Worm (Caenorhabditis elegans) whole organism, young adult: Measurements from ENCODE around the gene ptp-8.

Source experiments
- B0019.2 ChIP-seq: fragments of 200-800 bp; sonication (Bioruptor generic); conservative IDR thresholded peaks from 2 replicates; pipeline ENCODE4 v1.3.6; 2022; ENCODE audit warnings: missing genetic modification reagents, missing genetic modification characterization, missing compliant biosample characterization
- B0261.1 ChIP-seq: sonication (generic microtip); optimal IDR thresholded peaks from 2 replicates; lab custom pipeline; 2016; ENCODE audit warnings: mild to moderate bottlenecking, missing genetic modification characterization, moderate library complexity, missing compliant biosample characterization
- C17E4.6 ChIP-seq: fragments of 200-800 bp; sonication (Bioruptor generic); IDR thresholded peaks from 2 replicates; pipeline ENCODE4 v1.3.6; 2022; ENCODE audit warnings: missing genetic modification reagents, missing genetic modification characterization, missing compliant biosample characterization
- D2030.7 ChIP-seq: fragments of 200-800 bp; sonication (Bioruptor generic); IDR thresholded peaks from 2 replicates; pipeline ENCODE4 v1.3.6; 2022; ENCODE audit warnings: missing genetic modification reagents, missing genetic modification characterization, missing compliant biosample characterization
- F10E7.11 ChIP-seq: sonication (generic microtip); optimal IDR thresholded peaks from 2 replicates; lab custom pipeline; 2017; ENCODE audit warnings: mild to moderate bottlenecking, missing genetic modification characterization, moderate library complexity, missing compliant biosample characterization
- F23B12.7 ChIP-seq: sonication (generic microtip); optimal IDR thresholded peaks from 2 replicates; lab custom pipeline; 2017; ENCODE audit warnings: missing genetic modification characterization, mild to moderate bottlenecking, missing compliant biosample characterization, antibody characterized with exemption, moderate library complexity; ENCODE audit not compliant: insufficient read depth
- F57A8.1 ChIP-seq: fragments of 200-800 bp; sonication (Bioruptor generic); optimal IDR thresholded peaks from 2 replicates; lab custom pipeline; 2018; ENCODE audit warnings: mild to moderate bottlenecking, missing genetic modification characterization, moderate library complexity, missing compliant biosample characterization
- F57C9.4 ChIP-seq: sonication (generic microtip); optimal IDR thresholded peaks from 2 replicates; lab custom pipeline; 2017; ENCODE audit warnings: mild to moderate bottlenecking, missing genetic modification characterization, missing compliant biosample characterization
- T07F8.4 ChIP-seq: sonication (generic microtip); optimal IDR thresholded peaks from 2 replicates; lab custom pipeline; 2016; ENCODE audit warnings: mild to moderate bottlenecking, missing genetic modification characterization, moderate library complexity, missing compliant biosample characterization
- T26A5.8 ChIP-seq: sonication (generic microtip); optimal IDR thresholded peaks from 2 replicates; lab custom pipeline; 2016; ENCODE audit warnings: missing genetic modification characterization, missing compliant biosample characterization
- Y53G8AR.9 ChIP-seq: fragments of 200-800 bp; sonication (Bioruptor generic); conservative IDR thresholded peaks from 2 replicates; pipeline ENCODE4 v1.3.6; 2022; ENCODE audit warnings: missing genetic modification reagents, missing genetic modification characterization, missing compliant biosample characterization
- Y95B8A.8 ChIP-seq: fragments of 200-800 bp; sonication (Bioruptor generic); IDR thresholded peaks from 2 replicates; pipeline ENCODE4 v1.3.6; 2022; ENCODE audit warnings: missing genetic modification reagents, missing genetic modification characterization, missing compliant biosample characterization
- ZK185.1 ChIP-seq: sonication (generic microtip); optimal IDR thresholded peaks from 2 replicates; lab custom pipeline; 2016; ENCODE audit warnings: mild to moderate bottlenecking, missing genetic modification characterization, missing compliant biosample characterization; ENCODE audit not compliant: poor library complexity, severe bottlenecking
- akir-1 ChIP-seq: fragments of 200-800 bp; sonication (Bioruptor generic); optimal IDR thresholded peaks from 2 replicates; lab custom pipeline; 2018; ENCODE audit warnings: mild to moderate bottlenecking, missing genetic modification characterization, moderate library complexity, missing compliant biosample characterization
- aptf-2 ChIP-seq: fragments of 200-800 bp; sonication (Bioruptor generic); conservative IDR thresholded peaks from 2 replicates; pipeline ENCODE4 v1.3.6; 2022; ENCODE audit warnings: missing genetic modification reagents, missing genetic modification characterization, missing compliant biosample characterization
- aptf-3 ChIP-seq: fragments of 200-800 bp; sonication (Bioruptor generic); IDR thresholded peaks from 2 replicates; pipeline ENCODE4 v1.3.6; 2022; ENCODE audit warnings: missing genetic modification characterization, missing compliant biosample characterization
- athp-1 ChIP-seq: sonication (generic microtip); optimal IDR thresholded peaks from 2 replicates; lab custom pipeline; 2017; ENCODE audit warnings: mild to moderate bottlenecking, missing genetic modification characterization, missing compliant biosample characterization
- cebp-1 ChIP-seq, 2 experiments: fragments of 200-800 bp in 1 of 2; sonication (Bioruptor generic) in 1 of 2; sonication (generic microtip) in 1 of 2; IDR thresholded peaks in 1 of 2; optimal IDR thresholded peaks in 1 of 2; 2 replicates each; pipeline versions ENCODE4 v1.3.6 to Lab custom; 2017 to 2022; ENCODE audit warnings: missing compliant biosample characterization in 2 of 2, missing genetic modification characterization in 2 of 2, mild to moderate bottlenecking in 1 of 2, missing genetic modification reagents in 1 of 2, moderate library complexity in 1 of 2
- ceh-100 ChIP-seq: fragments of 200-800 bp; sonication (Bioruptor generic); IDR thresholded peaks from 2 replicates; pipeline ENCODE4 v1.3.6; 2022; ENCODE audit warnings: missing genetic modification reagents, missing genetic modification characterization, missing compliant biosample characterization
- ceh-27 ChIP-seq: fragments of 200-800 bp; sonication (Bioruptor generic); optimal IDR thresholded peaks from 2 replicates; lab custom pipeline; 2018; ENCODE audit warnings: mild to moderate bottlenecking, missing genetic modification characterization, moderate library complexity, missing compliant biosample characterization
- ceh-58 ChIP-seq: fragments of 200-800 bp; sonication (Bioruptor generic); IDR thresholded peaks from 2 replicates; pipeline ENCODE4 v1.3.6; 2022; ENCODE audit warnings: missing genetic modification characterization, missing compliant biosample characterization
- ceh-79 ChIP-seq: sonication (generic microtip); optimal IDR thresholded peaks from 2 replicates; lab custom pipeline; 2017; ENCODE audit warnings: mild to moderate bottlenecking, missing genetic modification characterization, missing compliant biosample characterization
- dox-1 ChIP-seq: fragments of 200-800 bp; sonication (Bioruptor generic); IDR thresholded peaks from 2 replicates; pipeline ENCODE4 v1.3.6; 2022; ENCODE audit warnings: missing genetic modification reagents, missing genetic modification characterization, missing compliant biosample characterization
- dpl-1 ChIP-seq: fragments of 150-350 bp; optimal IDR thresholded peaks from 2 replicates; lab custom pipeline; 2014; ENCODE audit warnings: missing biosample characterization, missing genetic modification reagents, missing genetic modification characterization
- egl-18 ChIP-seq: fragments of 200-800 bp; sonication (Bioruptor generic); IDR thresholded peaks from 2 replicates; pipeline ENCODE4 v1.3.6; 2022; ENCODE audit warnings: missing genetic modification reagents, missing genetic modification characterization, missing compliant biosample characterization
- fkh-3 ChIP-seq: sonication (generic microtip); optimal IDR thresholded peaks from 2 replicates; lab custom pipeline; 2016; ENCODE audit warnings: mild to moderate bottlenecking, missing genetic modification characterization, missing compliant biosample characterization
- him-1 ChIP-seq: sonication (generic microtip); optimal IDR thresholded peaks from 2 replicates; lab custom pipeline; 2016; ENCODE audit warnings: missing genotype, missing genetic modification reagents, missing genetic modification characterization, missing compliant biosample characterization
- hsf-1 ChIP-seq: fragments of 200-800 bp; sonication (Bioruptor generic); IDR thresholded peaks from 2 replicates; pipeline ENCODE4 v1.3.6; 2022; ENCODE audit warnings: missing genetic modification reagents, missing genetic modification characterization, missing compliant biosample characterization
- let-526 ChIP-seq: fragments of 200-800 bp; sonication (Bioruptor generic); IDR thresholded peaks from 2 replicates; pipeline ENCODE4 v1.3.6; 2022; ENCODE audit warnings: missing genetic modification reagents, missing genetic modification characterization, missing compliant biosample characterization
- lin-26 ChIP-seq: fragments of 200-800 bp; sonication (Bioruptor generic); IDR thresholded peaks from 2 replicates; pipeline ENCODE4 v1.3.6; 2022; ENCODE audit warnings: missing genetic modification reagents, missing genetic modification characterization, missing compliant biosample characterization
- lsl-1 ChIP-seq: fragments of 200-800 bp; sonication (Bioruptor generic); optimal IDR thresholded peaks from 2 replicates; lab custom pipeline; 2018; ENCODE audit warnings: mild to moderate bottlenecking, missing genetic modification characterization, moderate library complexity, missing compliant biosample characterization
- mcd-1 ChIP-seq: fragments of 200-800 bp; sonication (Bioruptor generic); IDR thresholded peaks from 2 replicates; pipeline ENCODE4 v1.3.6; 2022; ENCODE audit warnings: missing genetic modification reagents, missing genetic modification characterization, missing compliant biosample characterization
- mel-28 ChIP-seq: sonication (generic microtip); optimal IDR thresholded peaks from 2 replicates; lab custom pipeline; 2016; ENCODE audit warnings: borderline replicate concordance, mild to moderate bottlenecking, missing genetic modification characterization, missing compliant biosample characterization
- mxl-1 ChIP-seq: sonication (generic microtip); optimal IDR thresholded peaks from 2 replicates; lab custom pipeline; 2016; ENCODE audit warnings: missing genetic modification characterization, missing compliant biosample characterization
- nhr-90 ChIP-seq: sonication (generic microtip); optimal IDR thresholded peaks from 2 replicates; lab custom pipeline; 2016; ENCODE audit warnings: missing genotype, mild to moderate bottlenecking, missing genetic modification characterization, missing compliant biosample characterization
- pbrm-1 ChIP-seq: fragments of 200-800 bp; sonication (Bioruptor generic); IDR thresholded peaks from 2 replicates; pipeline ENCODE4 v1.3.6; 2022; ENCODE audit warnings: missing genetic modification reagents, missing genetic modification characterization, missing compliant biosample characterization
- rec-8 ChIP-seq, 2 experiments: sonication (generic microtip); optimal IDR thresholded peaks; 2 replicates each; lab custom pipeline; 2016; ENCODE audit warnings: mild to moderate bottlenecking in 2 of 2, missing genetic modification characterization in 2 of 2, missing genetic modification reagents in 2 of 2, missing genotype in 2 of 2, missing biosample characterization in 1 of 2, missing compliant biosample characterization in 1 of 2, moderate library complexity in 1 of 2
- repo-1 ChIP-seq: sonication (generic microtip); optimal IDR thresholded peaks from 2 replicates; lab custom pipeline; 2017; ENCODE audit warnings: mild to moderate bottlenecking, missing genetic modification characterization, missing compliant biosample characterization
- sea-2 ChIP-seq: fragments of 200-800 bp; sonication (Bioruptor generic); IDR thresholded peaks from 2 replicates; pipeline ENCODE4 v1.3.6; 2022; ENCODE audit warnings: missing genetic modification characterization, missing compliant biosample characterization
- snpc-1.1 ChIP-seq: sonication (generic microtip); optimal IDR thresholded peaks from 2 replicates; lab custom pipeline; 2017; ENCODE audit warnings: missing genetic modification characterization, mild to moderate bottlenecking, missing compliant biosample characterization, antibody characterized with exemption, moderate library complexity, missing genotype, missing genetic modification reagents; ENCODE audit not compliant: insufficient read depth
- snpc-1.3 ChIP-seq: sonication (generic microtip); optimal IDR thresholded peaks from 2 replicates; lab custom pipeline; 2017; ENCODE audit warnings: missing genetic modification characterization, mild to moderate bottlenecking, missing compliant biosample characterization, antibody characterized with exemption, moderate library complexity, missing genotype, missing genetic modification reagents; ENCODE audit not compliant: insufficient read depth
- sptf-2 ChIP-seq: fragments of 200-800 bp; sonication (Bioruptor generic); optimal IDR thresholded peaks from 2 replicates; lab custom pipeline; 2018; ENCODE audit warnings: mild to moderate bottlenecking, missing genetic modification characterization, missing compliant biosample characterization
- tbx-9 ChIP-seq: sonication (generic microtip); optimal IDR thresholded peaks from 2 replicates; lab custom pipeline; 2016; ENCODE audit warnings: borderline replicate concordance, missing genetic modification characterization, inconsistent platforms, missing compliant biosample characterization
- unc-62 ChIP-seq: fragments of 150-350 bp; optimal IDR thresholded peaks from 2 replicates; lab custom pipeline; 2014; ENCODE audit warnings: missing biosample characterization, missing genetic modification reagents, missing genetic modification characterization
- zfh-2 ChIP-seq: fragments of 200-800 bp; sonication (Bioruptor generic); conservative IDR thresholded peaks from 2 replicates; pipeline ENCODE4 v1.3.6; 2022; ENCODE audit warnings: missing genetic modification reagents, missing genetic modification characterization, missing compliant biosample characterization
- ztf-25 ChIP-seq: fragments of 200-800 bp; sonication (Bioruptor generic); IDR thresholded peaks from 2 replicates; pipeline ENCODE4 v1.3.6; 2022; ENCODE audit warnings: missing genetic modification reagents, missing genetic modification characterization, missing compliant biosample characterization
- ztf-6 ChIP-seq: fragments of 200-800 bp; sonication (Bioruptor generic); IDR thresholded peaks from 2 replicates; pipeline ENCODE4 v1.3.6; 2022; ENCODE audit warnings: missing genetic modification reagents, missing genetic modification characterization, missing compliant biosample characterization

ptp-8 gene

DNA sequence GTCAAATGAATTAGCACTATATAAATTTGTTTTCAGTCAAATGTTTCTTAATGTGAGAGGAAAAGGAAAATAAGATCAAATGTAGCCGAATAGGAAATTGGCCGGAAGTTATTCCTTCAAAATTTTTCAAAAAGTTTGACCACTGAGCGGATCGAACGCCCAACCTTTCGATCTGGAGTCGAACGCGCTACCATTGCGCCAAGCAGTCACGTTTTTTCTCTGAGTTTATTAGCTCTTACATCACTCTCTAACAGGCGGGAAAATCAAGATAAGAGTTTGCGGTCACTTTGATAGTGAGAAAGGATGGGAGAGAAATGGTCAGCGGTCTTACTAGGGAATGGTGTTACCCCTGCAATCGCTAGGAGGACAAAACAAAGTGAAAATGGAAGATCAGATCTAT, 37.8 kb upstream of the ptp-8 start (continued):
- TF ChIP-seq B0019.2 (no peak), ZK185.1 (tag; lab: Kevin White, UChicago) (peak; percentile 31), lin-26 (GFP tag; lab: Robert Waterston, UW) (peak; percentile 88), pbrm-1 (GFP tag; lab: Robert Waterston, UW) (0 out of 2 replicates have a peak, but pooled peaks have one; percentile 27), ztf-6 (GFP tag; lab: Robert Waterston, UW) (no peak), T07F8.4 (tag; lab: Kevin White, UChicago) (peak; percentile 32), F23B12.7 (tag; lab: Kevin White, UChicago) (no peak), cebp-1 (GFP tag; IDR thresholded peaks at IDR 0.05; lab: Robert Waterston, UW) (no peak), cebp-1 (tag; optimal IDR thresholded peaks at IDR 0.05; lab: Kevin White, UChicago) (no peak), ceh-79 (tag; lab: Kevin White, UChicago) (no peak), lsl-1 (GFP tag; lab: Kevin White, UChicago) (no peak), ceh-27 (no peak), him-1 (tag; lab: Kevin White, UChicago) (peak; percentile 52), ceh-100 (GFP tag; lab: Robert Waterston, UW) (no peak; the same call in 1 of the 2 replicates), B0261.1 (tag; lab: Kevin White, UChicago) (peak; percentile 84), ztf-25 (GFP tag; lab: Robert Waterston, UW) (0 out of 2 replicates have a peak, but pooled peaks have one; percentile 56), unc-62 (GFP tag; lab: Kevin White, UChicago) (no peak), F10E7.11 (tag; lab: Kevin White, UChicago) (no peak), Y53G8AR.9 (GFP tag; lab: Robert Waterston, UW) (no peak), rec-8 (tag; optimal IDR thresholded peaks at IDR 0.05; lab: Kevin White, UChicago) (peak in 1 of 2 experiments; percentile 12), hsf-1 (no peak), dpl-1 (GFP tag; lab: Kevin White, UChicago) (no peak), ceh-58 (GFP tag; lab: Robert Waterston, UW) (no peak), zfh-2 (no peak), fkh-3 (tag; lab: Kevin White, UChicago) (no peak), F57C9.4 (tag; lab: Kevin White, UChicago) (no peak), athp-1 (tag; lab: Kevin White, UChicago) (peak; percentile 19), mxl-1 (tag; lab: Kevin White, UChicago) (peak; percentile 23), repo-1 (peak; percentile 11), Y95B8A.8 (GFP tag; lab: Robert Waterston, UW) (0 out of 2 replicates have a peak, but pooled peaks have one; percentile 35), F57A8.1 (GFP tag; lab: Kevin White, UChicago) (no peak), T26A5.8 (tag; lab: Kevin White, UChicago) (no peak), akir-1 (GFP tag; lab: Kevin White, UChicago) (no peak), mel-28 (tag; lab: Kevin White, UChicago) (no peak), snpc-1.3 (tag; lab: Kevin White, UChicago) (no peak), dox-1 (GFP tag; lab: Robert Waterston, UW) (peak; percentile 68), C17E4.6 (GFP tag; lab: Robert Waterston, UW) (no peak), nhr-90 (tag; lab: Kevin White, UChicago) (peak; percentile 14), aptf-2 (GFP tag; lab: Robert Waterston, UW) (no peak), sptf-2 (GFP tag; lab: Kevin White, UChicago) (no peak), sea-2 (GFP tag; lab: Robert Waterston, UW) (no peak), D2030.7 (GFP tag; lab: Robert Waterston, UW) (peak; percentile 48; the same call in 1 of the 2 replicates), aptf-3 (GFP tag; lab: Robert Waterston, UW) (no peak), tbx-9 (no peak), egl-18 (GFP tag; lab: Robert Waterston, UW) (no peak), snpc-1.1 (no peak), let-526 (GFP tag; lab: Robert Waterston, UW) (no peak), mcd-1 (GFP tag; lab: Robert Waterston, UW) (no peak)
